Worm (Caenorhabditis elegans): ENCODE data around the gene F14F9.5.
A peak's percentile ranks its signal among the peaks of the same experiment; 100 is the strongest.

F14F9.5 gene

DNA sequence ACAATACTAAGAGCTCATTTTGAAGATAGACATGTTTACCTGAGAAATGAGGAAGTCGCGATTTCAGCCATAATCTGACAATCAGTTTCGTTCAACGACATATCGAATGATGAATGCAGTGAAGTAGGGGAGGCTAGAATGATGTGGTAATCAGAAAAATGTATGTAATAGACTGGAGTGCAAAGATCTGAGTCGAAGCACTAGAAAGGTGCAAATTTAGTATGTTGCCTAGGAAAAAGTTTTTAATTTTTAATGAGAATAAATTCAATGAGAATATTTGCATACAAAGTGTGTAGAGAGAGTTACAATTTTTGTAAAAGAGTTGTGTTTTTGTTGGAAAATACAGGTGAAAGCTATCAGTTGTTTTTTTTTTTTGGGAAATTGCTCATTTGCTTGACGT is 22.0 kb upstream of the F14F9.5 start, which contains the start of gene srab-2:
Gene srab-2, minus strand, starts transcription at position 101 of the 400 bp plus-strand sequence.
- TF ChIP-seq daf-19 (GFP tag; conservative IDR thresholded peaks at IDR 0.05), result no peak

DNA sequence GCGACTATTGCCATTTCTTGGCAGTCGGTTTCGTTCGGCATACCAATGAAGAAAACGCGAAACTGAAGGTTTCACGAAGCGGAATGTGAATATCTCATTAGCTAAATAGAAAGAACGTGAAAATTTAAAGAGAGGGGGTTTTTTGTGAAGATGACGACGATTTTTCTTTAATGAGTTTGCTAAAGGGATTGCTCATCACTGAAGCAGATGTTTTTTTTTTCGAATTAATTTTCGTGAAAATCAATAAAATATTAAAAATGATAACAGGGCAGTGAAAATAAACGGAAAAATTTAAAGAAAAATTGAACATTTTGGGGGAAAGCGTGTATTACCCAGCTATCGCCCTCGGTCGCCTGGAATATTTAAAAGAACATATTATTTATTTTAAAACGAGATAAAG is 19.1 kb upstream of the F14F9.5 start, which contains the start of gene srab-3:
Gene srab-3, minus strand, starts transcription at position 101 of the 400 bp plus-strand sequence.
- no peak for TF ChIP-seq ctbp-1 (GFP tag; IDR thresholded peaks at IDR 0.05)
- TF ChIP-seq lin-38 (GFP tag; IDR thresholded peaks at IDR 0.05), result no peak
- no peak for TF ChIP-seq tag-97 (GFP tag; IDR thresholded peaks at IDR 0.05)
- TF ChIP-seq F44E2.7 (GFP tag; IDR thresholded peaks at IDR 0.05), result no peak
- no peak for TF ChIP-seq rbr-2 (tag; optimal IDR thresholded peaks at IDR 0.05)
- no peak for TF ChIP-seq lin-15B (tag; optimal IDR thresholded peaks at IDR 0.05)
- no peak for TF ChIP-seq hlh-11 (tag; optimal IDR thresholded peaks at IDR 0.05)
- TF ChIP-seq zfp-2 (tag; optimal IDR thresholded peaks at IDR 0.05), result no peak
- TF ChIP-seq gei-8 (GFP tag; optimal IDR thresholded peaks at IDR 0.05), result no peak
- no peak for TF ChIP-seq R02D3.7 (tag; optimal IDR thresholded peaks at IDR 0.05)
- TF ChIP-seq jun-1 (tag; optimal IDR thresholded peaks at IDR 0.05), result no peak
- TF ChIP-seq snpc-1.2 (GFP tag; IDR thresholded peaks at IDR 0.05), result no peak
- TF ChIP-seq egl-43 (GFP tag; IDR thresholded peaks at IDR 0.05), result no peak

DNA sequence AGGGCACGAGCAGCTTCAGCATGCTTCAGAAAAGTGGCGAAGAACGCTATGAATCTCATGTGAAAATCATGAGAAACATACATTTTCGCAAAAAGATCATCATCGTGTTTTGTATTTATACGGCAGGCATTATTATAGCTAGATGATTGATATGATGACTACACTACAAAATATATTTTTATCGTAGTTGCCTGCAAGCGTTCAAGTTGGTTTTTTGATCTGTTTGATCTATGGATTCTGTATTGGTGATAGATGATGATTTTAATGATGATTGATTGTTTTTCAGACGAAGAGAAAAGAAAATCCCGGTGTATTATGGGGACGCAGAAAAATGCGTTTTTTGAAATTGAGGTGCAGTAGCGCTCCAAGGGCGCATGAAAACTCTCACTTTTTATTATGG is 16.2 kb upstream of the F14F9.5 start, which contains the start of gene ugt-63:
Gene ugt-63, minus strand, starts transcription at position 89 of the 400 bp plus-strand sequence.
- TF ChIP-seq arid-1 (GFP tag; conservative IDR thresholded peaks at IDR 0.05) (no peak), lin-39 (tag; optimal IDR thresholded peaks at IDR 0.05) (no peak), unc-62 (GFP tag; optimal IDR thresholded peaks at IDR 0.05 in 1 of 2) (peak in 1 of 2 experiments; percentile 61), unc-62 (tag; optimal IDR thresholded peaks at IDR 0.05) (no peak), nhr-42 (GFP tag; IDR thresholded peaks at IDR 0.05) (no peak), skn-1 (tag; optimal IDR thresholded peaks at IDR 0.05) (no peak), nhr-48 (tag; optimal IDR thresholded peaks at IDR 0.05) (peak; percentile 46), nhr-41 (GFP tag; IDR thresholded peaks at IDR 0.05) (no peak), lsy-2 (tag; optimal IDR thresholded peaks at IDR 0.05) (no peak), aha-1 (tag) (peak; percentile 26), mdl-1 (tag; optimal IDR thresholded peaks at IDR 0.05) (peak in 1 of 2 experiments; percentile 11), mdt-29 (GFP tag; IDR thresholded peaks at IDR 0.05) (no peak), nhr-28 (tag; optimal IDR thresholded peaks at IDR 0.05) (peak; percentile 99), hlh-11 (tag; optimal IDR thresholded peaks at IDR 0.05) (no peak)

DNA sequence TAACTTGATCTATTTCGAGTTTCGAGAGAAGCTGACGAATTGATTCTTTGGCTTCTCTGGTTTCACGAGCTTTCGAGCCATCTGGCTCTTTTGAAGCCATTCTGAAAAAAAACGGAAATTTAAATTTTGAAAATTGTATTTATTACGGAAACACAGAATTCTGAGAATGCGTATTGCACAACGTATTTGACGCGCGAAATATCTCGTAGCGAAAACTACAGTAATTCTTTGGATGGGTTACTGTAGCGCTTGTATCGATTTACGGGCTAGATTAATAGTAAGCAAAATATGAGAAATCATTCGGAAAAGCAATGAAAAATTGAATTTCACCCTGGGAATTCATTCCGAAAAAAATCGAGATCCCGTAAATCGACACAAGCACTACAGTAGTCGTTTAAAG is 13.2 kb upstream of the F14F9.5 start, which contains the start of gene C04F5.8:
Gene C04F5.8, minus strand, starts transcription at position 101 of the 400 bp plus-strand sequence.
- no peak for TF ChIP-seq php-3 (GFP tag; IDR thresholded peaks at IDR 0.05)

DNA sequence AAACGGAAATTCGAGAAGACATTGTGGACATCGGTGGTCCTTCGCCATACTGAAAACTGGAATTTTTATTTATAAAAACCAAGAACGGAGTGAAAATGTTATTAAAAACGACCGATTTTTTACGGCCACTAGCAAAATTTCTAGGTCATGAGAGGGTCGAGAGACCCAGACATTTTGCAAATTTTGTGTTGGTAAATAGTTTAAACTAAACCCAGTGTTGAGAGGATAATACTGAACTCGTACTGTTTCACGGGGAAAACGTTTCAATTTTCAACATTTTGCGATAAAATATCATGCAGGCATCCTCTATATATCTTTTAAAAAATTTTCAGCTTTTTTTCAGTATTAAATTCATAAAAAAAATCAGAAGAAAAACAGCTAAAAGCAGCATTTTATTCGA is 7.8 kb upstream of the F14F9.5 start, which contains the start of gene C04F5.9:
Gene C04F5.9, minus strand, starts transcription at position 101 of the 400 bp plus-strand sequence.
- TF ChIP-seq egl-43 (GFP tag; IDR thresholded peaks at IDR 0.05) (no peak), mes-2 (tag; optimal IDR thresholded peaks at IDR 0.05; ENCODE audit: poor library complexity, severe bottlenecking) (peak; percentile 21)

DNA sequence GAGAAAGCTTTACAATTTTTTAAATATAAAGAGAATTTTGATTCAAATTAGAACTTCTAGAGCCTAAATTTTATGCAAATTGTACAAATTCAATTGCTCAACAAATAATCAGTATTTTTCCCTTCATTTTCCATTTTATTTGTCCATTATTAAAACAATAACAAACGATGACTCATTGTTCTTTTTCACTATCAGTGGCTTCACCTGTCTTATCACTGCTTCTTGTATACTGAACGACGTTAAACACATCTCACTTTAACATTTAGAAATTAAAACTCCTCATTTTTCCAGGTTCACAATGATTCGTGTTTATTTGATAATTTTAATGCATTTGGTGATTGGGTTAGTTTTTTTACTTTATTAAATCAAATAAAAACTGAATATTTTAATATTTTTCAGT is 7.2 kb upstream of the F14F9.5 start, which contains the start of gene sid-1:
Gene sid-1, plus strand, starts transcription at position 292 of the 400 bp plus-strand sequence.
- no peak for TF ChIP-seq ceh-28 (tag; optimal IDR thresholded peaks at IDR 0.05)
- TF ChIP-seq nhr-28 (tag; optimal IDR thresholded peaks at IDR 0.05), result peak; percentile 54
- peak; percentile 59 for TF ChIP-seq pqm-1 (tag; optimal IDR thresholded peaks at IDR 0.05)
- peak; percentile 8; the same call in 1 of the 2 replicates for TF ChIP-seq dmd-6 (GFP tag; IDR thresholded peaks at IDR 0.05)
- no peak for TF ChIP-seq daf-16 (GFP tag; optimal IDR thresholded peaks at IDR 0.05)
- TF ChIP-seq daf-16 (tag; optimal IDR thresholded peaks at IDR 0.05), result peak; percentile 81
- TF ChIP-seq dve-1 (tag; optimal IDR thresholded peaks at IDR 0.05; ENCODE audit: insufficient read depth), result peak; percentile 5
- no peak for TF ChIP-seq ztf-11 (tag; optimal IDR thresholded peaks at IDR 0.05)

All from whole organism, L4 larva.